Fruit fly (Drosophila melanogaster) whole organism, pupa: ENCODE data around the gene VhaAC39-2.

Experiments
- CG10348 ChIP-seq: fragments of 200-800 bp; sonication (Bioruptor generic); IDR thresholded peaks from 2 replicates; pipeline ENCODE4 v1.3.6; 2022; ENCODE audit warnings: missing biosample characterization, missing genetic modification characterization
- CG12605 ChIP-seq: fragments of 200-800 bp; sonication (Bioruptor generic); IDR thresholded peaks from 2 replicates; pipeline ENCODE4 v1.3.6; 2022; ENCODE audit warnings: missing biosample characterization, missing genetic modification characterization
- CG13204 ChIP-seq: fragments of 200-800 bp; sonication (Bioruptor generic); optimal IDR thresholded peaks from 2 replicates; lab custom pipeline; 2018; ENCODE audit warnings: missing biosample characterization, mild to moderate bottlenecking, missing genetic modification characterization, moderate library complexity
- CG14655 ChIP-seq: fragments of 200-800 bp; sonication (Bioruptor generic); optimal IDR thresholded peaks from 3 replicates; lab custom pipeline; 2017; ENCODE audit warnings: mild to moderate bottlenecking, missing biosample characterization, missing genetic modification reagents, missing genetic modification characterization
- CG15710 ChIP-seq: fragments of 200-800 bp; sonication (Bioruptor generic); optimal IDR thresholded peaks from 2 replicates; lab custom pipeline; 2018; ENCODE audit warnings: missing biosample characterization, mild to moderate bottlenecking, missing genetic modification characterization, moderate library complexity
- CG17806 ChIP-seq: fragments of 200-800 bp; sonication (Bioruptor generic); optimal IDR thresholded peaks from 2 replicates; lab custom pipeline; 2018; ENCODE audit warnings: missing biosample characterization, mild to moderate bottlenecking, missing genetic modification characterization, moderate library complexity
- CG32121 ChIP-seq: fragments of 200-800 bp; sonication (Bioruptor generic); IDR thresholded peaks from 2 replicates; pipeline ENCODE4 v1.3.6; 2022; ENCODE audit warnings: missing biosample characterization, missing genetic modification characterization
- CG34367 ChIP-seq: fragments of 200-800 bp; sonication (Bioruptor generic); optimal IDR thresholded peaks from 2 replicates; lab custom pipeline; 2018; ENCODE audit warnings: missing biosample characterization, mild to moderate bottlenecking, missing genetic modification characterization
- CG4496 ChIP-seq: fragments of 200-800 bp; sonication (Bioruptor generic); IDR thresholded peaks from 3 replicates; pipeline ENCODE4 v1.3.6; 2022; ENCODE audit warnings: missing biosample characterization, missing genetic modification characterization
- CG8159 ChIP-seq: fragments of 200-800 bp; sonication (Bioruptor generic); optimal IDR thresholded peaks from 3 replicates; lab custom pipeline; 2018; ENCODE audit warnings: missing biosample characterization, mild to moderate bottlenecking, missing genetic modification characterization, moderate library complexity
- CG8301 ChIP-seq: fragments of 200-800 bp; sonication (Bioruptor generic); optimal IDR thresholded peaks from 2 replicates; lab custom pipeline; 2018; ENCODE audit warnings: missing biosample characterization, mild to moderate bottlenecking, missing genetic modification characterization
- CG9948 ChIP-seq: fragments of 200-800 bp; sonication (Bioruptor generic); optimal IDR thresholded peaks from 2 replicates; lab custom pipeline; 2018; ENCODE audit warnings: missing biosample characterization, mild to moderate bottlenecking, missing genetic modification characterization, moderate library complexity
- D1 ChIP-seq: fragments of 200-800 bp; sonication (Bioruptor generic); optimal IDR thresholded peaks from 2 replicates; lab custom pipeline; 2018; ENCODE audit warnings: missing biosample characterization, mild to moderate bottlenecking, missing genetic modification characterization, moderate library complexity
- EcR ChIP-seq: fragments of 200-800 bp; sonication (Bioruptor generic); optimal IDR thresholded peaks from 3 replicates; lab custom pipeline; 2019; ENCODE audit warnings: missing biosample characterization, missing genetic modification characterization, mild to moderate bottlenecking, moderate library complexity, missing genetic modification reagents
- Ets98B ChIP-seq: fragments of 200-800 bp; sonication (Bioruptor generic); IDR thresholded peaks from 2 replicates; pipeline ENCODE4 v1.3.6; 2022; ENCODE audit warnings: missing biosample characterization, missing genetic modification characterization
- Pif1A ChIP-seq: fragments of 200-800 bp; sonication (Bioruptor generic); optimal IDR thresholded peaks from 3 replicates; lab custom pipeline; 2016; ENCODE audit warnings: missing biosample characterization, missing genetic modification characterization
- Pif1B ChIP-seq: fragments of 200-800 bp; sonication (Bioruptor generic); optimal IDR thresholded peaks from 3 replicates; lab custom pipeline; 2016; ENCODE audit warnings: missing biosample characterization, missing genetic modification characterization
- Snoo ChIP-seq: fragments of 200-800 bp; sonication (Bioruptor generic); optimal IDR thresholded peaks from 3 replicates; lab custom pipeline; 2017; ENCODE audit warnings: missing biosample characterization, mild to moderate bottlenecking, missing genetic modification characterization, inconsistent platforms
- fd96Ca ChIP-seq: fragments of 200-800 bp; sonication (Bioruptor generic); IDR thresholded peaks from 3 replicates; pipeline ENCODE4 v1.3.6; 2022; ENCODE audit warnings: missing biosample characterization, missing genetic modification characterization
- gl ChIP-seq: fragments of 200-800 bp; sonication (Bioruptor generic); optimal IDR thresholded peaks from 2 replicates; lab custom pipeline; 2018; ENCODE audit warnings: missing biosample characterization, mild to moderate bottlenecking, missing genetic modification characterization
- rn ChIP-seq: fragments of 200-800 bp; sonication (Bioruptor generic); IDR thresholded peaks from 2 replicates; pipeline ENCODE4 v1.3.6; 2022; ENCODE audit warnings: missing biosample characterization, missing genetic modification characterization

VhaAC39-2 gene

DNA sequence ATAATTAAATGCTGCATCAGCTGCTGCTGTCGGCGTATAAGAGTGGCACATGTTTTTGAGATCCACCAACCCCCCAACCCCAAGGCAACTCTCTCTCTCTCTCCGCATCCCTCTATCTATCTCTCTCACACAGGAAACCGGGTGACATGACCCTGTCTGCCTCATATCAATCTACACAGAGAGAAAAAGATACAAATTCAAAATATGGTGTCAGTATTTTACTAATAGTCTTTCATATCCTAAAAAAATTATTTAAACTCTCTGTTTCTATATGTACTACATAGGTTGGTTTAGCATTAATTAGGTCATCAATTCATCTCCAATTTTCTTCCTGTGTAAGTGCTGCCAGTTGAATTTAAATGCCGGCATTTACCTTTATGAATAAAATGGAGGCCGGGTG is 16.3 kb upstream of the VhaAC39-2 start:
- TF ChIP-seq CG14655 (GFP tag; lab: Kevin White, UChicago) (peak; percentile 84), CG13204 (GFP tag; lab: Kevin White, UChicago) (peak; percentile 78), Ets98B (GFP tag; lab: Robert Waterston, UW) (peak; percentile 82), gl (tag; lab: Kevin White, UChicago) (peak; percentile 78), CG10348 (GFP tag; lab: Robert Waterston, UW) (no peak), CG12605 (GFP tag; lab: Robert Waterston, UW) (peak; percentile 89), Snoo (tag; lab: Kevin White, UChicago) (peak; percentile 95), CG8159 (tag; lab: Kevin White, UChicago) (peak; percentile 94), EcR (peak; percentile 65), rn (peak; percentile 80), Pif1B (peak; percentile 93), CG9948 (tag; lab: Kevin White, UChicago) (peak; percentile 93), CG4496 (GFP tag; lab: Robert Waterston, UW) (peak; percentile 95), CG15710 (tag; lab: Kevin White, UChicago) (peak; percentile 95), CG34367 (tag; lab: Kevin White, UChicago) (peak; percentile 94), CG17806 (tag; lab: Kevin White, UChicago) (peak; percentile 96), D1 (tag; lab: Kevin White, UChicago) (peak; percentile 95), fd96Ca (GFP tag; lab: Robert Waterston, UW) (peak; percentile 77), CG8301 (tag; lab: Kevin White, UChicago) (peak; percentile 83), Pif1A (peak; percentile 95), CG32121 (peak; percentile 91)

DNA sequence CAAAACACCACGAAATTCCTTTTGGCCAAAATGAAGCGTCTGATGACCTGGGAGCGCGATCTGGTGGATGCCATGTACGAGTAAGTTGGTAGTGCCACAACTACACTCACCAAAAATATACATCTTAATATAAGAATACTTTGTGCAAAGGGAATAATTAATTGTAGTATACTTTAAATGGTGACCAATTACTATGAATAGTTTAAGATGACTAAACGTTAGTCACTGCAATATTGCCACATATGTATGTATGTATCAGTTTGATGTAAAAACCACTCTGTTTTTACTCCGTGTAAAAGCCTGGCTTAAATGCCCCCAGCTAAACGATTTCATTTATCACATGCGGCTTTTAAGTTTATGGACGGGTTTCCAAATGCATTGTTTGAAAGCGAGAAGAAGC is 15.6 kb upstream of the VhaAC39-2 start:
- TF ChIP-seq CG17806 (tag; lab: Kevin White, UChicago) (peak; percentile 45), Pif1B (no peak), CG14655 (GFP tag; lab: Kevin White, UChicago) (peak; percentile 72), CG15710 (tag; lab: Kevin White, UChicago) (peak; percentile 67), CG32121 (no peak), CG8301 (tag; lab: Kevin White, UChicago) (peak; percentile 62), Ets98B (GFP tag; lab: Robert Waterston, UW) (no peak), Snoo (tag; lab: Kevin White, UChicago) (no peak), CG8159 (tag; lab: Kevin White, UChicago) (peak; percentile 78), CG4496 (GFP tag; lab: Robert Waterston, UW) (peak; percentile 5; the same call in 1 of the 3 replicates), EcR (no peak), gl (tag; lab: Kevin White, UChicago) (no peak), rn (no peak), CG13204 (GFP tag; lab: Kevin White, UChicago) (no peak), CG34367 (tag; lab: Kevin White, UChicago) (peak; percentile 69), D1 (tag; lab: Kevin White, UChicago) (peak; percentile 25), CG12605 (GFP tag; lab: Robert Waterston, UW) (no peak), CG10348 (GFP tag; lab: Robert Waterston, UW) (no peak), Pif1A (peak; percentile 69), fd96Ca (GFP tag; lab: Robert Waterston, UW) (0 out of 3 replicates have a peak, but pooled peaks have one; percentile 48), CG9948 (tag; lab: Kevin White, UChicago) (peak; percentile 76)

DNA sequence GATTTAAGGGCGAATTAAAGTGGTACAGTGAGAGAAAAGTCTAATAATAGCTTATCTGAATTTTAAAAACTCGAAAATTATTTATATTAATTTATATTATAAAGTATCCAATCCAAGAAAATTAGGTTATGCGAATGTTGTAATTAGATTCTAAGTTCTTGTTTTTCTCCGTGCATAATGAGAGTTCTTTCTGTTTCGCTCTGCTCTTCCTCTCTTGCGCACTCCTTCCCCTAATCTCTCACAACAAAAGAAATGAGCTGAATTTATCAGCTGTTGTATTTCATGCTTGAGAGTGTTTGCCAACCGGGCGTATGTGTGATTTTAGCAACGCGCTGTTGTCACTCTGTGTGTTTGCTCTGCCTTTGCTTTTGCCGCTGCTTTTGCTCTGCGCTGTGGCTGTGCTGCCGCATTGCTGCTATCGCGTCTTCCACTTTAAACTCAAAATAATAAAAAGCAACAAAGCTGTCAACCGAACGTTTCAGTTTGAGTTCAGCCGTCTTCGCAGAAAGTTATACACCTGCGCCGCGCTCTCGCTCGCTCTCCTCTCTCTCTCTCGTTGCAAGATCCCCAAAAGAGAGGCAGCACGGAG is 14.4 kb upstream of the VhaAC39-2 start, which contains the start of gene CG46310:
Gene CG46310, plus strand, starts transcription at position 481 of the 589 bp plus-strand sequence.
- TF ChIP-seq Snoo (tag; lab: Kevin White, UChicago) (peak; percentile 96), fd96Ca (GFP tag; lab: Robert Waterston, UW) (no peak; the same call in 1 of the 3 replicates), Pif1A (peak; percentile 76), CG10348 (GFP tag; lab: Robert Waterston, UW) (no peak), CG17806 (tag; lab: Kevin White, UChicago) (peak; percentile 64), D1 (tag; lab: Kevin White, UChicago) (peak; percentile 59), gl (tag; lab: Kevin White, UChicago) (peak; percentile 42), CG8301 (tag; lab: Kevin White, UChicago) (peak; percentile 68), CG32121 (peak; percentile 87), Pif1B (peak; percentile 62), CG15710 (tag; lab: Kevin White, UChicago) (peak; percentile 68), EcR (peak; percentile 58), CG12605 (GFP tag; lab: Robert Waterston, UW) (peak; percentile 83), CG14655 (GFP tag; lab: Kevin White, UChicago) (peak; percentile 77), CG4496 (GFP tag; lab: Robert Waterston, UW) (peak; percentile 89), CG8159 (tag; lab: Kevin White, UChicago) (peak; percentile 78), CG9948 (tag; lab: Kevin White, UChicago) (peak; percentile 53), CG13204 (GFP tag; lab: Kevin White, UChicago) (peak; percentile 47), CG34367 (tag; lab: Kevin White, UChicago) (no peak), rn (peak; percentile 83), Ets98B (GFP tag; lab: Robert Waterston, UW) (peak; percentile 79)

DNA sequence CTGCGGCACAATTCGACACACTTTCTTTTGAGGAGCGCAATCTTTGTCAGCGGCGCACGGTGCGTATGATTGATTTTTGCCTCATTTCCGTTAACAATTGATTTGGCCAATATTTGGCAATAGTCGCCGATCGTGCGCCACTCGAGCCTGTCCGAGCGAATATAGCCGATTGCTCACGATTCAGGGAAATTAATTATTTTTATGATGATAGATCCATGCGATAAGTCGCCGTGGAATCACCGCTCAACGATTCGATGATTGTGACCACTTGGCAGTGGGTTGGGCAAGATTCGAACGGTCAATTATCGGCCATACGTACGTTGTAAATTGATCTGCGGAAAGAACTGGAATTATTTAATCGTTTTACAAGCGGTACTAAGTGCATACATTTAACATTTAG is 12.8 kb upstream of the VhaAC39-2 start:
- TF ChIP-seq Ets98B (GFP tag; lab: Robert Waterston, UW) (no peak), Snoo (tag; lab: Kevin White, UChicago) (no peak), CG14655 (GFP tag; lab: Kevin White, UChicago) (no peak), CG32121 (no peak), CG10348 (GFP tag; lab: Robert Waterston, UW) (no peak), fd96Ca (GFP tag; lab: Robert Waterston, UW) (no peak), Pif1B (no peak), CG8301 (tag; lab: Kevin White, UChicago) (no peak), CG9948 (tag; lab: Kevin White, UChicago) (no peak), gl (tag; lab: Kevin White, UChicago) (no peak), CG15710 (tag; lab: Kevin White, UChicago) (no peak)
- TF ChIP-seq, all 21 proteins: peak for 0
